Fruit fly (Drosophila melanogaster) whole organism, prepupa: ENCODE measurements around the gene CG32564.

Experiments
- Blimp-1 ChIP-seq: fragments of 200-800 bp; sonication (Bioruptor generic); optimal IDR thresholded peaks from 3 replicates; lab custom pipeline; 2017; ENCODE audit warnings: missing biosample characterization, missing genetic modification characterization, mild to moderate bottlenecking, moderate library complexity, missing genetic modification reagents
- CG11294 ChIP-seq: fragments of 200-800 bp; sonication (Bioruptor generic); IDR thresholded peaks from 2 replicates; pipeline ENCODE4 v1.3.6; 2022; ENCODE audit warnings: missing biosample characterization, missing genetic modification characterization
- CG15336 ChIP-seq: fragments of 200-800 bp; sonication (Bioruptor generic); IDR thresholded peaks from 2 replicates; pipeline ENCODE4 v1.3.6; 2022; ENCODE audit warnings: missing biosample characterization, missing genetic modification characterization
- CG16779 ChIP-seq: fragments of 200-800 bp; sonication (Bioruptor generic); optimal IDR thresholded peaks from 3 replicates; lab custom pipeline; 2017; ENCODE audit warnings: missing biosample characterization, mild to moderate bottlenecking, missing genetic modification characterization
- CG3032 ChIP-seq: fragments of 200-800 bp; optimal IDR thresholded peaks from 2 replicates; lab custom pipeline; 2019; ENCODE audit warnings: missing biosample characterization, mild to moderate bottlenecking, missing genetic modification characterization, moderate library complexity
- CG31627 ChIP-seq: fragments of 200-800 bp; sonication (Bioruptor generic); optimal IDR thresholded peaks from 3 replicates; lab custom pipeline; 2016; ENCODE audit warnings: missing biosample characterization, missing genetic modification characterization
- CG32006 ChIP-seq: fragments of 200-800 bp; sonication (Bioruptor generic); optimal IDR thresholded peaks from 3 replicates; lab custom pipeline; 2017; ENCODE audit warnings: missing biosample characterization, mild to moderate bottlenecking, missing genetic modification characterization
- CG3919 ChIP-seq: fragments of 200-800 bp; sonication (Bioruptor generic); optimal IDR thresholded peaks from 3 replicates; lab custom pipeline; 2016; ENCODE audit warnings: missing biosample characterization, missing genetic modification characterization
- CG6276 ChIP-seq: fragments of 200-800 bp; sonication (Bioruptor generic); optimal IDR thresholded peaks from 2 replicates; lab custom pipeline; 2017; ENCODE audit warnings: missing biosample characterization, mild to moderate bottlenecking, missing genetic modification characterization
- CG6792 ChIP-seq: fragments of 200-800 bp; sonication (Bioruptor generic); optimal IDR thresholded peaks from 3 replicates; lab custom pipeline; 2016; ENCODE audit warnings: missing biosample characterization, missing genetic modification characterization
- CG8119 ChIP-seq: fragments of 200-800 bp; sonication (Bioruptor generic); IDR thresholded peaks from 3 replicates; pipeline ENCODE4 v1.3.6; 2022; ENCODE audit warnings: missing biosample characterization, missing genetic modification characterization
- Eip75B ChIP-seq: fragments of 200-800 bp; sonication (Bioruptor generic); optimal IDR thresholded peaks from 3 replicates; lab custom pipeline; 2016; ENCODE audit warnings: missing biosample characterization, missing genetic modification characterization
- Eip78C ChIP-seq: fragments of 200-800 bp; sonication (Bioruptor generic); peaks from one replicate; lab custom pipeline; 2016; ENCODE audit warnings: missing biosample characterization, missing genetic modification characterization
- Eip93F ChIP-seq: fragments of 200-800 bp; sonication (Bioruptor generic); optimal IDR thresholded peaks from 2 replicates; lab custom pipeline; 2016; ENCODE audit warnings: missing biosample characterization, mild to moderate bottlenecking, missing genetic modification characterization
- Ets96B ChIP-seq: fragments of 200-800 bp; optimal IDR thresholded peaks from 2 replicates; lab custom pipeline; 2019; ENCODE audit warnings: missing biosample characterization, mild to moderate bottlenecking, missing genetic modification characterization, moderate library complexity
- Gug ChIP-seq: fragments of 200-800 bp; sonication (Bioruptor generic); IDR thresholded peaks from 2 replicates; pipeline ENCODE4 v1.3.6; 2022; ENCODE audit warnings: missing biosample characterization, missing genetic modification characterization
- Hr4 ChIP-seq: fragments of 200-800 bp; sonication (Bioruptor generic); optimal IDR thresholded peaks from 3 replicates; lab custom pipeline; 2016; ENCODE audit warnings: missing biosample characterization, missing genetic modification characterization
- Met ChIP-seq: fragments of 200-800 bp; sonication (Bioruptor generic); optimal IDR thresholded peaks from 3 replicates; lab custom pipeline; 2016; ENCODE audit warnings: missing biosample characterization, missing genetic modification characterization
- Sox102F ChIP-seq: fragments of 200-800 bp; sonication (Bioruptor generic); optimal IDR thresholded peaks from 2 replicates; lab custom pipeline; 2016; ENCODE audit warnings: missing biosample characterization, mild to moderate bottlenecking, missing genetic modification characterization
- Sox14 ChIP-seq: fragments of 200-800 bp; sonication (Bioruptor generic); optimal IDR thresholded peaks from 3 replicates; lab custom pipeline; 2016; ENCODE audit warnings: missing biosample characterization, missing genetic modification characterization
- Sox15 ChIP-seq: fragments of 200-800 bp; sonication (Bioruptor generic); optimal IDR thresholded peaks from 3 replicates; lab custom pipeline; 2016; ENCODE audit warnings: missing biosample characterization, missing genetic modification characterization
- acj6 ChIP-seq: fragments of 200-800 bp; sonication (Bioruptor generic); optimal IDR thresholded peaks from 3 replicates; lab custom pipeline; 2016; ENCODE audit warnings: missing biosample characterization, missing genetic modification characterization
- dsx ChIP-seq: fragments of 200-800 bp; optimal IDR thresholded peaks from 3 replicates; lab custom pipeline; 2019; ENCODE audit warnings: missing biosample characterization, mild to moderate bottlenecking, missing genetic modification characterization, moderate library complexity; ENCODE audit not compliant: poor library complexity, severe bottlenecking
- esn ChIP-seq: fragments of 200-800 bp; sonication (Bioruptor generic); optimal IDR thresholded peaks from 2 replicates; lab custom pipeline; 2016; ENCODE audit warnings: missing biosample characterization, mild to moderate bottlenecking, missing genetic modification characterization, moderate library complexity
- fd85E ChIP-seq: fragments of 200-800 bp; sonication (Bioruptor generic); optimal IDR thresholded peaks from 3 replicates; lab custom pipeline; 2016; ENCODE audit warnings: missing biosample characterization, missing genetic modification characterization
- fkh ChIP-seq: fragments of 200-800 bp; sonication (Bioruptor generic); optimal IDR thresholded peaks from 3 replicates; lab custom pipeline; 2017; ENCODE audit warnings: missing biosample characterization, mild to moderate bottlenecking, missing genetic modification characterization, moderate library complexity
- net ChIP-seq: fragments of 200-800 bp; sonication (Bioruptor generic); optimal IDR thresholded peaks from 3 replicates; lab custom pipeline; 2016; ENCODE audit warnings: missing biosample characterization, missing genetic modification characterization
- pdm3 ChIP-seq: fragments of 200-800 bp; sonication (Bioruptor generic); optimal IDR thresholded peaks from 3 replicates; lab custom pipeline; 2016; ENCODE audit warnings: missing biosample characterization, missing genetic modification characterization
- salr ChIP-seq, 2 experiments: fragments of 200-800 bp; sonication (Bioruptor generic); optimal IDR thresholded peaks; 3 replicates each; lab custom pipeline; 2016 to 2018; ENCODE audit warnings: missing biosample characterization in 2 of 2, missing genetic modification characterization in 2 of 2, mild to moderate bottlenecking in 1 of 2
- spab ChIP-seq: fragments of 200-800 bp; sonication (Bioruptor generic); optimal IDR thresholded peaks from 2 replicates; lab custom pipeline; 2017; ENCODE audit warnings: missing biosample characterization, mild to moderate bottlenecking, missing genetic modification characterization, missing genetic modification reagents
- ss ChIP-seq, 2 experiments: fragments of 200-800 bp; sonication (Bioruptor generic); optimal IDR thresholded peaks; 2 replicates in 1 of 2; 3 replicates in 1 of 2; lab custom pipeline; 2017 to 2018; ENCODE audit warnings: mild to moderate bottlenecking in 2 of 2, missing biosample characterization in 2 of 2, missing genetic modification characterization in 2 of 2, moderate library complexity in 1 of 2

The CG32564 gene

dm6 chrX:17246916-17247315, 40.7 kb downstream of the CG32564 start, which contains the start of gene CG42854:
Gene CG42854 (minus strand): TSS chrX:17247016.
- TF ChIP-seq net (GFP tag; lab: Kevin White, UChicago), result no peak
- TF ChIP-seq salr (GFP tag; optimal IDR thresholded peaks at IDR 0.05; lab: Kevin White, UChicago), result no peak
- no peak for TF ChIP-seq CG15336
- no peak for TF ChIP-seq CG16779 (tag; lab: Kevin White, UChicago)
- no peak for TF ChIP-seq CG3919 (GFP tag; lab: Kevin White, UChicago)
- TF ChIP-seq Gug (GFP tag; lab: Robert Waterston, UW), result no peak
- TF ChIP-seq Met, result no peak
- no peak for TF ChIP-seq CG8119 (GFP tag; lab: Robert Waterston, UW)
- TF ChIP-seq fd85E (GFP tag; lab: Kevin White, UChicago), result no peak
- TF ChIP-seq esn (GFP tag; lab: Kevin White, UChicago), result no peak
- no peak for TF ChIP-seq spab (GFP tag; lab: Kevin White, UChicago)

- TF ChIP-seq Eip78C, result peak; percentile 59
- TF ChIP-seq pdm3 (GFP tag; lab: Kevin White, UChicago), result no peak
- no peak for TF ChIP-seq fd85E (GFP tag; lab: Kevin White, UChicago)
- peak; percentile 76 for TF ChIP-seq dsx (GFP tag; lab: Kevin White, UChicago)
- no peak for TF ChIP-seq CG32006 (GFP tag; lab: Kevin White, UChicago)
- TF ChIP-seq acj6 (GFP tag; lab: Kevin White, UChicago), result no peak
Measured at dm6 chrX:17249326-17249725, 43.1 kb downstream of the CG32564 start, which contains the start of gene CG8675. Gene CG8675 (minus strand): TSS chrX:17249502.

DNA sequence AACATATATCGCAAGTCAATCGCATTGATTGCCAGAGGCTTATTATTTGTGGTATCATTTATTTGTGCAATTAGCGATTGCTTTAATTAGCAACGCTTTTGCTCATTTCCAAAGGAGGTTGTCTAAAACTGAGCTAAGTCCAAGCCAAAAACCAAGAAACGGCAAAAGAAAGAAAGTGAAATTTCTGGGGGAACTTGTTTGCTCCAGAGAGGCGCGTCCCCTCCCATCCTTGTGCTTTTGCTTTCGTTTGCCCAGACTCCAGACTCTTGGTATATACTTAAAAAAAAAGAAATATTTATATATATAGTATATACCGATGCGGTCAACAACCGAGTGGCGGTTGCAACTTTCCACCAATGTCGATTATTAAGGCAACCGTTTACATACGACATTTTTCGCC, 47.9 kb downstream of the CG32564 start:
- TF ChIP-seq Blimp-1 (GFP tag; lab: Kevin White, UChicago), result peak; percentile 75
- TF ChIP-seq CG31627 (GFP tag; lab: Kevin White, UChicago), result no peak

DNA sequence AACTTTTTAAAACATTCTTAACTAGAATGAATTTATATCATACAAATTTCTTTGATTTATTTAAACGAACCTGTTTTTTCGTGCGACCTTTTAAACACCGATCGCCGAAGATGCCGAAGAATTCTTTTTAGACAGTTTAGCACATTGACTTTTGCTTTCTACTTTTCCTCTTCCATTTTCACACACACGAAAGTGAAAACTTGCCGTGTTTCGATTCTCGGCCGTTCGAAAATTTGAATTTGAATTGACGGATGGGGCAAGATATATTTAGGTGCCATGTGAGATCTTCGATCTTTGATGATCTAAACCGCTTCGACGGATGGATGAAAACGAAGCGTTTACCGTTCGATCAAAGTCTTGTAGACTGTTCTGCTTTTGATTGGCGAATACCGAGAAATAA, 49.5 kb downstream of the CG32564 start:
- TF ChIP-seq CG11294 (GFP tag; lab: Robert Waterston, UW) (no peak), ss (GFP tag; optimal IDR thresholded peaks at IDR 0.05; lab: Kevin White, UChicago) (no peak), Sox14 (no peak), Sox15 (no peak), esn (GFP tag; lab: Kevin White, UChicago) (no peak), acj6 (GFP tag; lab: Kevin White, UChicago) (no peak), fkh (no peak), Eip93F (GFP tag; lab: Kevin White, UChicago) (no peak), CG6276 (GFP tag; lab: Kevin White, UChicago) (no peak), CG3032 (tag; lab: Kevin White, UChicago) (no peak), CG6792 (GFP tag; lab: Kevin White, UChicago) (no peak), Eip75B (GFP tag; lab: Kevin White, UChicago) (no peak), Hr4 (no peak), CG3919 (GFP tag; lab: Kevin White, UChicago) (no peak), Ets96B (tag; lab: Kevin White, UChicago) (no peak), Sox102F (GFP tag; lab: Kevin White, UChicago) (no peak), CG16779 (tag; lab: Kevin White, UChicago) (no peak)
- TF ChIP-seq, all 60 proteins: peak for 0
